Fruit fly (Drosophila melanogaster) whole organism, prepupa: ENCODE results near the gene Regnase-1.

ENCODE experiments used
- CG10669 ChIP-seq: fragments of 200-800 bp; sonication (Bioruptor generic); optimal IDR thresholded peaks from 3 replicates; lab custom pipeline; 2018; ENCODE audit warnings: missing biosample characterization, mild to moderate bottlenecking, missing genetic modification characterization, moderate library complexity
- CG11294 ChIP-seq: fragments of 200-800 bp; sonication (Bioruptor generic); IDR thresholded peaks from 2 replicates; pipeline ENCODE4 v1.3.6; 2022; ENCODE audit warnings: missing biosample characterization, missing genetic modification characterization
- CG11762 ChIP-seq: fragments of 200-800 bp; sonication (Bioruptor generic); optimal IDR thresholded peaks from 3 replicates; lab custom pipeline; 2016; ENCODE audit warnings: missing biosample characterization, missing genetic modification characterization; ENCODE audit not compliant: insufficient read depth
- CG11902 ChIP-seq: fragments of 200-800 bp; sonication (Bioruptor generic); optimal IDR thresholded peaks from 3 replicates; lab custom pipeline; 2016; ENCODE audit warnings: missing biosample characterization, missing genetic modification characterization
- CG15336 ChIP-seq: fragments of 200-800 bp; sonication (Bioruptor generic); IDR thresholded peaks from 2 replicates; pipeline ENCODE4 v1.3.6; 2022; ENCODE audit warnings: missing biosample characterization, missing genetic modification characterization
- CG1621 ChIP-seq: fragments of 200-800 bp; sonication (Bioruptor generic); optimal IDR thresholded peaks from 3 replicates; lab custom pipeline; 2018; ENCODE audit warnings: missing biosample characterization, mild to moderate bottlenecking, missing genetic modification characterization
- CG16779 ChIP-seq: fragments of 200-800 bp; sonication (Bioruptor generic); optimal IDR thresholded peaks from 3 replicates; lab custom pipeline; 2017; ENCODE audit warnings: missing biosample characterization, mild to moderate bottlenecking, missing genetic modification characterization
- CG31627 ChIP-seq: fragments of 200-800 bp; sonication (Bioruptor generic); optimal IDR thresholded peaks from 3 replicates; lab custom pipeline; 2016; ENCODE audit warnings: missing biosample characterization, missing genetic modification characterization
- CG34406 ChIP-seq: fragments of 200-800 bp; sonication (Bioruptor generic); optimal IDR thresholded peaks from 3 replicates; lab custom pipeline; 2016; ENCODE audit warnings: missing biosample characterization, missing genetic modification characterization
- CG4318 ChIP-seq: fragments of 200-800 bp; sonication (Bioruptor generic); optimal IDR thresholded peaks from 3 replicates; lab custom pipeline; 2017; ENCODE audit warnings: missing biosample characterization, mild to moderate bottlenecking, missing genetic modification characterization
- CG6163 ChIP-seq: fragments of 200-800 bp; sonication (Bioruptor generic); IDR thresholded peaks from 3 replicates; pipeline ENCODE4 v1.3.6; 2022; ENCODE audit warnings: missing biosample characterization, missing genetic modification characterization
- CG6276 ChIP-seq: fragments of 200-800 bp; sonication (Bioruptor generic); optimal IDR thresholded peaks from 2 replicates; lab custom pipeline; 2017; ENCODE audit warnings: missing biosample characterization, mild to moderate bottlenecking, missing genetic modification characterization
- CG6792 ChIP-seq: fragments of 200-800 bp; sonication (Bioruptor generic); optimal IDR thresholded peaks from 3 replicates; lab custom pipeline; 2016; ENCODE audit warnings: missing biosample characterization, missing genetic modification characterization
- CG6808 ChIP-seq: fragments of 200-800 bp; sonication (Bioruptor generic); optimal IDR thresholded peaks from 3 replicates; lab custom pipeline; 2017; ENCODE audit warnings: missing biosample characterization, missing genetic modification characterization, mild to moderate bottlenecking, moderate library complexity, missing genetic modification reagents
- CG6854 ChIP-seq: fragments of 200-800 bp; sonication (Bioruptor generic); optimal IDR thresholded peaks from 2 replicates; lab custom pipeline; 2017; ENCODE audit warnings: missing biosample characterization, mild to moderate bottlenecking, missing genetic modification characterization
- CG7368 ChIP-seq: fragments of 200-800 bp; sonication (Bioruptor generic); optimal IDR thresholded peaks from 3 replicates; lab custom pipeline; 2016; ENCODE audit warnings: missing biosample characterization, missing genetic modification characterization
- CG8119 ChIP-seq: fragments of 200-800 bp; sonication (Bioruptor generic); IDR thresholded peaks from 3 replicates; pipeline ENCODE4 v1.3.6; 2022; ENCODE audit warnings: missing biosample characterization, missing genetic modification characterization
- CG8319 ChIP-seq: fragments of 200-800 bp; sonication (Bioruptor generic); optimal IDR thresholded peaks from 3 replicates; lab custom pipeline; 2016; ENCODE audit warnings: missing biosample characterization, missing genetic modification characterization
- CG8632 ChIP-seq: fragments of 200-800 bp; sonication (Bioruptor generic); optimal IDR thresholded peaks from 3 replicates; lab custom pipeline; 2016; ENCODE audit warnings: missing biosample characterization, missing genetic modification characterization
- Eip75B ChIP-seq: fragments of 200-800 bp; sonication (Bioruptor generic); optimal IDR thresholded peaks from 3 replicates; lab custom pipeline; 2016; ENCODE audit warnings: missing biosample characterization, missing genetic modification characterization
- Eip78C ChIP-seq: fragments of 200-800 bp; sonication (Bioruptor generic); peaks from one replicate; lab custom pipeline; 2016; ENCODE audit warnings: missing biosample characterization, missing genetic modification characterization
- Eip93F ChIP-seq: fragments of 200-800 bp; sonication (Bioruptor generic); optimal IDR thresholded peaks from 2 replicates; lab custom pipeline; 2016; ENCODE audit warnings: missing biosample characterization, mild to moderate bottlenecking, missing genetic modification characterization
- Ets21C ChIP-seq: fragments of 200-800 bp; sonication (Bioruptor generic); optimal IDR thresholded peaks from 3 replicates; lab custom pipeline; 2016; ENCODE audit warnings: missing biosample characterization, missing genetic modification characterization
- Ets96B ChIP-seq: fragments of 200-800 bp; optimal IDR thresholded peaks from 2 replicates; lab custom pipeline; 2019; ENCODE audit warnings: missing biosample characterization, mild to moderate bottlenecking, missing genetic modification characterization, moderate library complexity
- Gug ChIP-seq: fragments of 200-800 bp; sonication (Bioruptor generic); IDR thresholded peaks from 2 replicates; pipeline ENCODE4 v1.3.6; 2022; ENCODE audit warnings: missing biosample characterization, missing genetic modification characterization
- Hr38 ChIP-seq: sonication (Bioruptor generic); optimal IDR thresholded peaks from 2 replicates; lab custom pipeline; 2016; ENCODE audit warnings: missing biosample characterization, missing genetic modification characterization
- Hr4 ChIP-seq: fragments of 200-800 bp; sonication (Bioruptor generic); optimal IDR thresholded peaks from 3 replicates; lab custom pipeline; 2016; ENCODE audit warnings: missing biosample characterization, missing genetic modification characterization
- Lpt ChIP-seq: fragments of 200-800 bp; sonication (Bioruptor generic); optimal IDR thresholded peaks from 3 replicates; lab custom pipeline; 2016; ENCODE audit warnings: missing biosample characterization, missing genetic modification characterization
- Met ChIP-seq: fragments of 200-800 bp; sonication (Bioruptor generic); optimal IDR thresholded peaks from 3 replicates; lab custom pipeline; 2016; ENCODE audit warnings: missing biosample characterization, missing genetic modification characterization
- OdsH ChIP-seq: fragments of 200-800 bp; sonication (Bioruptor generic); optimal IDR thresholded peaks from 3 replicates; lab custom pipeline; 2016; ENCODE audit warnings: missing biosample characterization, missing genetic modification characterization
- Smox ChIP-seq: fragments of 200-800 bp; sonication (Bioruptor generic); optimal IDR thresholded peaks from 3 replicates; lab custom pipeline; 2016; ENCODE audit warnings: missing biosample characterization, missing genetic modification characterization
- Sox102F ChIP-seq: fragments of 200-800 bp; sonication (Bioruptor generic); optimal IDR thresholded peaks from 2 replicates; lab custom pipeline; 2016; ENCODE audit warnings: missing biosample characterization, mild to moderate bottlenecking, missing genetic modification characterization
- Sox14 ChIP-seq: fragments of 200-800 bp; sonication (Bioruptor generic); optimal IDR thresholded peaks from 3 replicates; lab custom pipeline; 2016; ENCODE audit warnings: missing biosample characterization, missing genetic modification characterization
- Sox15 ChIP-seq: fragments of 200-800 bp; sonication (Bioruptor generic); optimal IDR thresholded peaks from 3 replicates; lab custom pipeline; 2016; ENCODE audit warnings: missing biosample characterization, missing genetic modification characterization
- achi ChIP-seq: fragments of 200-800 bp; sonication (Bioruptor generic); optimal IDR thresholded peaks from 3 replicates; lab custom pipeline; 2016; ENCODE audit warnings: missing biosample characterization, missing genetic modification characterization
- acj6 ChIP-seq: fragments of 200-800 bp; sonication (Bioruptor generic); optimal IDR thresholded peaks from 3 replicates; lab custom pipeline; 2016; ENCODE audit warnings: missing biosample characterization, missing genetic modification characterization
- eg ChIP-seq: fragments of 200-800 bp; sonication (Bioruptor generic); IDR thresholded peaks from 3 replicates; pipeline ENCODE4 v1.3.6; 2022; ENCODE audit warnings: missing biosample characterization, missing genetic modification characterization
- esn ChIP-seq: fragments of 200-800 bp; sonication (Bioruptor generic); optimal IDR thresholded peaks from 2 replicates; lab custom pipeline; 2016; ENCODE audit warnings: missing biosample characterization, mild to moderate bottlenecking, missing genetic modification characterization, moderate library complexity
- fd59A ChIP-seq: fragments of 200-800 bp; sonication (Bioruptor generic); optimal IDR thresholded peaks from 2 replicates; lab custom pipeline; 2017; ENCODE audit warnings: missing biosample characterization, mild to moderate bottlenecking, missing genetic modification characterization, missing genetic modification reagents
- fd85E ChIP-seq: fragments of 200-800 bp; sonication (Bioruptor generic); optimal IDR thresholded peaks from 3 replicates; lab custom pipeline; 2016; ENCODE audit warnings: missing biosample characterization, missing genetic modification characterization
- fkh ChIP-seq: fragments of 200-800 bp; sonication (Bioruptor generic); optimal IDR thresholded peaks from 3 replicates; lab custom pipeline; 2017; ENCODE audit warnings: missing biosample characterization, mild to moderate bottlenecking, missing genetic modification characterization, moderate library complexity
- lz ChIP-seq: fragments of 200-800 bp; sonication (Bioruptor generic); optimal IDR thresholded peaks from 3 replicates; lab custom pipeline; 2016; ENCODE audit warnings: missing biosample characterization, missing genetic modification characterization
- net ChIP-seq: fragments of 200-800 bp; sonication (Bioruptor generic); optimal IDR thresholded peaks from 3 replicates; lab custom pipeline; 2016; ENCODE audit warnings: missing biosample characterization, missing genetic modification characterization
- pdm3 ChIP-seq: fragments of 200-800 bp; sonication (Bioruptor generic); optimal IDR thresholded peaks from 3 replicates; lab custom pipeline; 2016; ENCODE audit warnings: missing biosample characterization, missing genetic modification characterization
- salr ChIP-seq, 2 experiments: fragments of 200-800 bp; sonication (Bioruptor generic); optimal IDR thresholded peaks; 3 replicates each; lab custom pipeline; 2016 to 2018; ENCODE audit warnings: missing biosample characterization in 2 of 2, missing genetic modification characterization in 2 of 2, mild to moderate bottlenecking in 1 of 2
- spab ChIP-seq: fragments of 200-800 bp; sonication (Bioruptor generic); optimal IDR thresholded peaks from 2 replicates; lab custom pipeline; 2017; ENCODE audit warnings: missing biosample characterization, mild to moderate bottlenecking, missing genetic modification characterization, missing genetic modification reagents
- ss ChIP-seq, 2 experiments: fragments of 200-800 bp; sonication (Bioruptor generic); optimal IDR thresholded peaks; 2 replicates in 1 of 2; 3 replicates in 1 of 2; lab custom pipeline; 2017 to 2018; ENCODE audit warnings: mild to moderate bottlenecking in 2 of 2, missing biosample characterization in 2 of 2, missing genetic modification characterization in 2 of 2, moderate library complexity in 1 of 2
- svp ChIP-seq: fragments of 200-800 bp; sonication (Bioruptor generic); peaks from one replicate; lab custom pipeline; 2016; ENCODE audit warnings: missing biosample characterization, missing genetic modification characterization
- topi ChIP-seq: fragments of 200-800 bp; sonication (Bioruptor generic); optimal IDR thresholded peaks from 3 replicates; lab custom pipeline; 2016; ENCODE audit warnings: missing biosample characterization, missing genetic modification characterization
- vri ChIP-seq: fragments of 200-800 bp; sonication (Bioruptor generic); optimal IDR thresholded peaks from 3 replicates; lab custom pipeline; 2016; ENCODE audit warnings: missing biosample characterization, mild to moderate bottlenecking, missing genetic modification characterization

Regnase-1 gene

DNA sequence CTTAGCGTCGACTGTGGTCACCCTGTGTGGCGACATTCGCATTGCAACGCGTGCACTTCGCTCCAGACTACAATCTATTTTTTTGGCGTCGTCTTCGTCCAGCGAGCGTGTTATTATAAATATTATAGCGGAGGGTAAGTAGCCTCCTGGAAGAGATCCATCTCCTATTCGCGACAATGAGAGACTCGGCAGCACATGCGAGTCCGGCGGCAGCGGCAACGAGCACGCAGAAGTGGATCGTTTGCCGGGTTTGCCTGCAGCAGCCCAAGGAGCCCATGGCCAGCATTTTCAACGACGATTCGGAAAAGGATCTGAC, 4.1 kb downstream of the Regnase-1 start, which contains the start of gene idc:
idc (plus strand) TSS at position 60 of the 316 bp plus-strand sequence.
- TF ChIP-seq esn (peak; percentile 46), salr (GFP tag; optimal IDR thresholded peaks at IDR 0.05; lab: Kevin White, UChicago) (no peak)
- TF ChIP-seq, all 60 proteins: peak for 1

DNA sequence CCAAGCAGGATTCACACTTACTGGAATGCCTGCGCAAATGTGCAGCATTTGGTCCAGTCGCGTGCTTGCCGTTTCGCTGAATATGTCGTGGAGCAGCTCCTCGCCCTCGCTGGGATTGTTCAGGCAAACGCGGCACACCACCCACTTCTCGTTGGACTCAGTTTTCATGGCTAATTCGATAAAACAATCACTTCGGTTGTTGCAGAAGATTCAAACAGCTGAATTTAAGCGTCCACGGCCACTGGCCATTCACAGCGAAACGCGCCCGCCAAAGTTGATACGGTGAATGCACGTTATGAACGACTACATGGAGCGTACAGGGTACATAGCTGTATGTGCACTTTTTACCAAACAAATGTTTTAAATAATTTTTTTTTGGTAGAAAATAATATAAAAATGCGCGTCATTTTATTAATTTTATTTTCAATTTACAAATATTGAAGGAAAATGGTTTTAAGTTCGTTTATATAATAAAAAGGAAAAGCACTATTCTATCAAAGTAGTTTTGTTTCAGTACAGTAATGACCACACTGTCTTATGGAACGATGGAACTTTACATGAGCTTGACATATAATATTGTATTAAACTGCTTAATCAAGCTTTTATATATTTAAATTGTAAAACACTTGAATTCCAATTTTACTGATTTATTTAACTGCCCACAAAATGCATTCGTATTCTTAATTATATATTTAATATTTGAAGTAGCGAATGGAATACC, 4.7 kb downstream of the Regnase-1 start, which contains the start of gene trem:
trem (minus strand) TSS at position 267 of the 721 bp plus-strand sequence.
- no peak for TF ChIP-seq Hr38
- TF ChIP-seq net, result no peak
- TF ChIP-seq CG31627 (GFP tag; lab: Kevin White, UChicago), result peak; percentile 80
- TF ChIP-seq eg, result peak; percentile 62; the same call in 2 of the 3 replicates
- TF ChIP-seq Sox102F (GFP tag; lab: Kevin White, UChicago), result no peak
- no peak for TF ChIP-seq vri (GFP tag; lab: Kevin White, UChicago)
- peak; percentile 71 for TF ChIP-seq CG34406 (GFP tag; lab: Kevin White, UChicago)
- no peak for TF ChIP-seq fd85E (GFP tag; lab: Kevin White, UChicago)
- TF ChIP-seq CG16779 (tag; lab: Kevin White, UChicago), result no peak
- peak; percentile 69 for TF ChIP-seq CG8632 (GFP tag; lab: Kevin White, UChicago)
- no peak for TF ChIP-seq svp (GFP tag; lab: Kevin White, UChicago)
- peak; percentile 77 for TF ChIP-seq pdm3 (GFP tag; lab: Kevin White, UChicago)
- peak; percentile 74 for TF ChIP-seq Sox14 (GFP tag; lab: Kevin White, UChicago)
- no peak for TF ChIP-seq Eip93F
- TF ChIP-seq Eip75B (GFP tag; lab: Kevin White, UChicago), result no peak
- peak; percentile 86 for TF ChIP-seq OdsH (GFP tag; lab: Kevin White, UChicago)
- TF ChIP-seq fd59A (GFP tag; lab: Kevin White, UChicago), result peak; percentile 65
- TF ChIP-seq CG6792, result peak; percentile 63
- peak; percentile 65 for TF ChIP-seq Ets21C (GFP tag; lab: Kevin White, UChicago)
- 0 out of 3 replicates have a peak, but pooled peaks have one; percentile 43 for TF ChIP-seq CG6163
- TF ChIP-seq CG6854 (GFP tag; lab: Kevin White, UChicago), result no peak
- no peak for TF ChIP-seq spab
- no peak for TF ChIP-seq CG1621 (tag; lab: Kevin White, UChicago)
- TF ChIP-seq CG8319 (GFP tag; lab: Kevin White, UChicago), result peak; percentile 67
- peak; percentile 75 for TF ChIP-seq lz (GFP tag; lab: Kevin White, UChicago)
- TF ChIP-seq Met (GFP tag; lab: Kevin White, UChicago), result no peak
- TF ChIP-seq Eip78C (GFP tag; lab: Kevin White, UChicago), result peak; percentile 91
- no peak for TF ChIP-seq CG6276 (GFP tag; lab: Kevin White, UChicago)
- TF ChIP-seq CG7368, result no peak
- TF ChIP-seq CG11294 (GFP tag; lab: Robert Waterston, UW), result peak; percentile 57; the same call in 1 of the 2 replicates
- peak; percentile 34 for TF ChIP-seq fkh (GFP tag; lab: Kevin White, UChicago)
- peak; percentile 68 for TF ChIP-seq topi (GFP tag; lab: Kevin White, UChicago)
- peak; percentile 75 for TF ChIP-seq achi (GFP tag; lab: Kevin White, UChicago)
- peak; percentile 75 for TF ChIP-seq Sox15
- TF ChIP-seq acj6 (GFP tag; lab: Kevin White, UChicago), result peak; percentile 81
- no peak for TF ChIP-seq Smox (GFP tag; lab: Kevin White, UChicago)
- TF ChIP-seq CG15336 (GFP tag; lab: Robert Waterston, UW), result peak; percentile 35; the same call in 1 of the 2 replicates
- no peak for TF ChIP-seq ss (GFP tag; optimal IDR thresholded peaks at IDR 0.05; lab: Kevin White, UChicago)
- no peak for TF ChIP-seq Lpt (GFP tag; lab: Kevin White, UChicago)
- TF ChIP-seq Hr4 (GFP tag; lab: Kevin White, UChicago), result peak; percentile 76
- peak; percentile 71 for TF ChIP-seq Gug (GFP tag; lab: Robert Waterston, UW)
- TF ChIP-seq CG8119 (GFP tag; lab: Robert Waterston, UW), result peak; percentile 59; the same call in 2 of the 3 replicates
- TF ChIP-seq CG6808, result no peak
- TF ChIP-seq CG11762 (GFP tag; lab: Kevin White, UChicago), result peak; percentile 76
- TF ChIP-seq Ets96B (tag; lab: Kevin White, UChicago), result peak; percentile 62
- TF ChIP-seq CG10669 (GFP tag; lab: Kevin White, UChicago), result no peak
- TF ChIP-seq CG4318, result peak; percentile 86
- TF ChIP-seq CG11902, result peak; percentile 71
